Worm (Caenorhabditis elegans): ENCODE measurements around the gene sid-3.
A peak's percentile ranks its signal among the peaks of the same experiment; 100 is the strongest.

sid-3 gene

DNA sequence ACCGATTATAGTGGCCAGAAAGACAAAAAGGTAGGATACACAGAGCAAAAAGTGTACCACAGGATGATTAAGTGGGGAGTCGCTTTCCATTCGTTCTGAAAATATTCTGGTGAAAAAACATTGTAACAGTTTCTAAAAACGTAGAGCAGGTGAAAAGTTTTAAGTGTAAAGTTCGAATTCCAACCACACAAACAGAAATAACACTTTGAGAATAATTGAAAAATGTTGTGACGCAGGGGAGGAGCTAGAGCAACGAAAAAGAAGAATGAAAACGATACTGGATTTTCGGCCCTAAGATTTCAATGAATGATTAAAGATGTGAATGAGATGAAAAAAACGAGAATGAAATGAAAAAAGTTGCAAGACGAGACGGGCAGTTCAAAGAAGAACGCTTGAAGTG, 28.3 kb upstream of the sid-3 start, which contains the start of gene npr-21:
TSS of gene npr-21 (minus strand) at position 101 of the 400 bp plus-strand sequence.
- no peak for TF ChIP-seq flt-1 (GFP tag; IDR thresholded peaks at IDR 0.05)
- no peak for TF ChIP-seq ref-1 (GFP tag; conservative IDR thresholded peaks at IDR 0.05)
- TF ChIP-seq cog-1 (tag; optimal IDR thresholded peaks at IDR 0.05) = no peak
- no peak for TF ChIP-seq tab-1 (GFP tag; IDR thresholded peaks at IDR 0.05)
- TF ChIP-seq ztf-23 (GFP tag; IDR thresholded peaks at IDR 0.05) = no peak
- TF ChIP-seq med-1 (GFP tag; optimal IDR thresholded peaks at IDR 0.05; ENCODE audit: insufficient read depth) = no peak

DNA sequence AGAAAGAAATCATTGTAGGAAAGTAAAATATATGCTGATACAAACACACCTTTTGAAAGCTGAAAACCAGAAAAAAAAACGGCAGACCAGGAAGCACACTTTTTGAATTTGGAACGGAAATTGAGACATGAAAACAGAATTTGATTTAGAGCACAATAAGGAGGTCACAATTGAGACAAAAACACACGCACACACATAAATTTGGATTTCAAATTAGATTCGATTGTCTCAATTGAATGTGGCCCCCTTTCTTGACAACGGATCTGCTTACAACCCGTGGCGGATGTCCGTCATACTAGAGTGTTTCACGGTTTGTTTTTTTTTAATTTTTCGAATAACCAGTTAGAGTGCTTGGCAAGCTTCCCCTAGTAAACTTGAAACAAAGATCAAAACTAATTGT, 18.1 kb upstream of the sid-3 start:
- no peak for TF ChIP-seq ztf-23 (GFP tag; IDR thresholded peaks at IDR 0.05)
- no peak for TF ChIP-seq cog-1 (tag; optimal IDR thresholded peaks at IDR 0.05)
- TF ChIP-seq med-1 (GFP tag; optimal IDR thresholded peaks at IDR 0.05; ENCODE audit: insufficient read depth) = no peak
- TF ChIP-seq ztf-29 (GFP tag; IDR thresholded peaks at IDR 0.05) = no peak
- no peak for TF ChIP-seq flt-1 (GFP tag; IDR thresholded peaks at IDR 0.05)
- TF ChIP-seq tab-1 (GFP tag; IDR thresholded peaks at IDR 0.05) = no peak
- TF ChIP-seq T22C8.4 (GFP tag; IDR thresholded peaks at IDR 0.05) = no peak
- TF ChIP-seq klf-2 (GFP tag; conservative IDR thresholded peaks at IDR 0.05) = no peak
- no peak for TF ChIP-seq ref-1 (GFP tag; conservative IDR thresholded peaks at IDR 0.05)

ce11 chrX:17170401-17170800, 15.8 kb upstream of the sid-3 start:
- TF ChIP-seq flt-1 (GFP tag; IDR thresholded peaks at IDR 0.05) (no peak), klf-2 (GFP tag; conservative IDR thresholded peaks at IDR 0.05) (no peak), ztf-23 (GFP tag; IDR thresholded peaks at IDR 0.05) (no peak), med-1 (GFP tag; optimal IDR thresholded peaks at IDR 0.05; ENCODE audit: insufficient read depth) (no peak), ztf-29 (GFP tag; IDR thresholded peaks at IDR 0.05) (no peak), tab-1 (GFP tag; IDR thresholded peaks at IDR 0.05) (no peak), cog-1 (tag; optimal IDR thresholded peaks at IDR 0.05) (no peak), ref-1 (GFP tag; conservative IDR thresholded peaks at IDR 0.05) (no peak), T22C8.4 (GFP tag; IDR thresholded peaks at IDR 0.05) (no peak)

ce11 chrX:17176677-17177076, 9.5 kb upstream of the sid-3 start, which contains the start of gene B0302.4:
B0302.4 (minus strand) TSS chrX:17176777.
- TF ChIP-seq tab-1 (GFP tag; IDR thresholded peaks at IDR 0.05) = no peak
- no peak for TF ChIP-seq med-1 (GFP tag; optimal IDR thresholded peaks at IDR 0.05; ENCODE audit: insufficient read depth)
- no peak for TF ChIP-seq T22C8.4 (GFP tag; IDR thresholded peaks at IDR 0.05)
- TF ChIP-seq cog-1 (tag; optimal IDR thresholded peaks at IDR 0.05) = no peak
- no peak for TF ChIP-seq klf-2 (GFP tag; conservative IDR thresholded peaks at IDR 0.05)
- no peak for TF ChIP-seq flt-1 (GFP tag; IDR thresholded peaks at IDR 0.05)
- TF ChIP-seq ztf-23 (GFP tag; IDR thresholded peaks at IDR 0.05) = no peak
- no peak for TF ChIP-seq ztf-29 (GFP tag; IDR thresholded peaks at IDR 0.05)
- TF ChIP-seq ref-1 (GFP tag; conservative IDR thresholded peaks at IDR 0.05) = no peak

DNA sequence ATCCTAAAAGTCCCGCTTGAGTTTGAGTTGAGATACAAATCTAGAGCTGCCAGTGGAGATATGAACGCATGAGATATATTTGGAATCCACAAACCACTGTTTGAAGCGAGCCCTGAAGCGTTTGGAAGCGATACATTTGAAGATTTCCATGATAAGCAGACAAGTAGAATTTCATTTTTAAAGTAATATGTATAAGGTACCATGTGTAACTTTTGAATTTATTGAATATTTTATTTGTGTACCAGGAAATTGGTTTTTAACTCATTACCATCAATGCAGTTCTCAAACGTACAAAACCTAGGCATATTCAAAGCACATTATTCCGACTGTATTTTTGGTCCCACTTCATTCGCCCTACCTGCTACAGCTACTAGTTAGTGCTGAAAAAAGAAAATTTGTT, 7.9 kb upstream of the sid-3 start, which contains the start of gene B0302.2:
TSS of gene B0302.2 (plus strand) at position 301 of the 400 bp plus-strand sequence.
- TF ChIP-seq klf-2 (GFP tag; conservative IDR thresholded peaks at IDR 0.05) (no peak), med-1 (GFP tag; optimal IDR thresholded peaks at IDR 0.05; ENCODE audit: insufficient read depth) (no peak), flt-1 (GFP tag; IDR thresholded peaks at IDR 0.05) (no peak), T22C8.4 (GFP tag; IDR thresholded peaks at IDR 0.05) (no peak), ztf-23 (GFP tag; IDR thresholded peaks at IDR 0.05) (no peak), ztf-29 (GFP tag; IDR thresholded peaks at IDR 0.05) (no peak), tab-1 (GFP tag; IDR thresholded peaks at IDR 0.05) (no peak), cog-1 (tag; optimal IDR thresholded peaks at IDR 0.05) (no peak), ref-1 (GFP tag; conservative IDR thresholded peaks at IDR 0.05) (no peak)

ce11 chrX:17180135-17180534, 6.0 kb upstream of the sid-3 start:
- TF ChIP-seq T22C8.4 (GFP tag; IDR thresholded peaks at IDR 0.05) = no peak
- no peak for TF ChIP-seq cog-1 (tag; optimal IDR thresholded peaks at IDR 0.05)
- TF ChIP-seq med-1 (GFP tag; optimal IDR thresholded peaks at IDR 0.05; ENCODE audit: insufficient read depth) = no peak
- TF ChIP-seq tab-1 (GFP tag; IDR thresholded peaks at IDR 0.05) = no peak
- TF ChIP-seq klf-2 (GFP tag; conservative IDR thresholded peaks at IDR 0.05) = no peak
- TF ChIP-seq ztf-23 (GFP tag; IDR thresholded peaks at IDR 0.05) = no peak
- TF ChIP-seq ztf-29 (GFP tag; IDR thresholded peaks at IDR 0.05) = no peak
- no peak for TF ChIP-seq flt-1 (GFP tag; IDR thresholded peaks at IDR 0.05)
- no peak for TF ChIP-seq ref-1 (GFP tag; conservative IDR thresholded peaks at IDR 0.05)

DNA sequence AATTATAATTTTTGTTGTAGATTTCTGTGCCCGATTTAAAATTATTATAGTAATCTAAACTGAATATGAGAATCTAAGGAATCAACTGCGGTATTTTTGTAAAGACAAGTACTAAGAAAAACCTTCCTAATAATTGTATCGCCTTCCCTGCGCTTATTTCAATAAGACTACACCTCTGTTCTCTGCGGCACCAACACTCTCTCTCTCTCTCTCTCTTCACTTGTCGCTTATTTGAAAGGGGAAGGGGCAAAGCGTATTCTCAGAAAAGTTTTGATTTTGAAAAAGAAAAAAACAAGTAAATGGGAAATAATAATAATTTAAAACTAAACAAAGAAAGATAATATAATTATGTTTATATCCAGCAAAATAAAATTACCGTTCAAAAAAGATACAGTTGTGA, 5.0 kb upstream of the sid-3 start:
- TF ChIP-seq T22C8.4 (GFP tag; IDR thresholded peaks at IDR 0.05) (no peak), ztf-23 (GFP tag; IDR thresholded peaks at IDR 0.05) (peak; percentile 48; the same call in 1 of the 2 replicates), flt-1 (GFP tag; IDR thresholded peaks at IDR 0.05) (peak; percentile 62)

DNA sequence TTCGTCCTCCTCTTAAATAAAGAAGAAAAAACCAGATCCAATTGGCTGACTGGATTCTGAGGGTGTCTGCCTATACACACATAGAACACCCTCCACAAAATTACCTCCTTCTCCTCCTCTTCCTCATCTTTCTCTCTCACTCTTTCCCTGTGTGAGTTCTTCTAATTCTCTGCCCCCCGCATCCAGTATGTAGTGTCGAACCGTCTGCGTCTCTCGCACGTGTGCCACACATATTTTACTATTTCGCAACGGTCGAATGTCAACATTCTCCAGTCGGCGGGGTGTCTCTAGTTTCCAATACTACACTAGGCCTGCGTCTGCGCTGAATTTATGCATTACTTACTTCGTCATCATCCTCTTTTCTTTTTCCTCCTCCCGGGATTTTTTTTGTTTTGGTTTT, 1.8 kb upstream of the sid-3 start:
- TF ChIP-seq ztf-29 (GFP tag; IDR thresholded peaks at IDR 0.05) = no peak
- TF ChIP-seq cog-1 (tag; optimal IDR thresholded peaks at IDR 0.05) = peak; percentile 53
- no peak for TF ChIP-seq klf-2 (GFP tag; conservative IDR thresholded peaks at IDR 0.05)
- TF ChIP-seq ztf-23 (GFP tag; IDR thresholded peaks at IDR 0.05) = no peak
- no peak for TF ChIP-seq med-1 (GFP tag; optimal IDR thresholded peaks at IDR 0.05; ENCODE audit: insufficient read depth)
- 0 out of 2 replicates have a peak, but pooled peaks have one; percentile 47 for TF ChIP-seq flt-1 (GFP tag; IDR thresholded peaks at IDR 0.05)
- TF ChIP-seq ref-1 (GFP tag; conservative IDR thresholded peaks at IDR 0.05) = no peak

- TF ChIP-seq flt-1 (GFP tag; IDR thresholded peaks at IDR 0.05) (no peak), T22C8.4 (GFP tag; IDR thresholded peaks at IDR 0.05) (no peak), klf-2 (GFP tag; conservative IDR thresholded peaks at IDR 0.05) (no peak), cog-1 (tag; optimal IDR thresholded peaks at IDR 0.05) (no peak), tab-1 (GFP tag; IDR thresholded peaks at IDR 0.05) (no peak), ztf-23 (GFP tag; IDR thresholded peaks at IDR 0.05) (no peak), ref-1 (GFP tag; conservative IDR thresholded peaks at IDR 0.05) (no peak), ztf-29 (GFP tag; IDR thresholded peaks at IDR 0.05) (no peak), med-1 (GFP tag; optimal IDR thresholded peaks at IDR 0.05; ENCODE audit: insufficient read depth) (no peak)
These were observed 8.9 kb downstream of the sid-3 start, which contains the start of gene B0302.5 for ce11 chrX:17195080-17195479. B0302.5 (minus strand) TSS chrX:17195137.

- no peak for TF ChIP-seq tab-1 (GFP tag; IDR thresholded peaks at IDR 0.05)
These were observed 11.6 kb downstream of the sid-3 start for ce11 chrX:17197824-17198223.

All from whole organism, midembryonic.